Fruit fly (Drosophila melanogaster): ENCODE measurements around the gene Cwc25.

DNA sequence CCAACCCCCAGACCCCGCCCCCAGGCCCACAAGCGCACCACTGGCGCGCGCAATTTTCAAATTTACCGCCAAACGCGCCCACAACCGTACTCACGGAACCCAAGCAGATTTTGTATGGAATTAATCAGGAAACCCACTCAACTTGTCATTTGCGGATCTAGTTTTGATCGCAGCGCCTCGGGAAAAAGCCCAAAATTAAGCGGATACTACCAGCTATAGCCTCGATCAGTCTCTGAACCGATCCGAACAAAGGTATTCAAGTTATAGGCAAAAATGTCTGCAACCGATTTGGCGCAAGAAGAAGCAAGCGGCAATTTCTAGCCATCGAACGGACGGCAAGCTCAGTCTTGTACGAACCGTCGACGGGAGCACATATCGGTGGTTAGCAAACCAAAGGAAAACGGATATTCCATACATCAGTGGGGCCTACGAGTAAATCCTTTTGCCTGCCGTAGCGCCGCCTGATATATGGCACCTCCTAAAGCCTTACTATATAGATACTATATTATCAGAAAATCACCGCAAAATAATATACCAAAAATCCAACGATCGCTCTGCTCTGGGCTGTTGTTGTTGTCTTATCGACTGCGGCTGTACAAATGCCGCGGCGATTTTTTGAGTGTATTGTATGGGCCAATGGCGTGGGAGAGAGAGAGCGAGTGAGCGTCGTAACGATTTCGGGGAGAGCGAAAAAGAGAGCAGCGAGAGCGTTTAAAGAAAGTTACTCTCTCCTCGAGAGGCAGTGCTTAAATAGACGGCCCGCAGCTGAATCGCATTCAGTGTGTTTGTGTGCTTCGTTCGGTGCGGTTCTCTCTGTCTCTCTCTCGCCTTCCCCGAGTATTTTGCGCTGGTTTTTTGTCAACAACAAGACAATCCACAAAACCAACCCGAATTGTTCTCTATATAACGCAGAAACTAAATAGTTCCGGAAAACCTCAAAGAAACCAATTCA is 7.8 kb downstream of the Cwc25 start, which contains the start of gene Pgk:
- TF ChIP-seq CG8478 (optimal IDR thresholded peaks at IDR 0.05) (no peak), Dll (optimal IDR thresholded peaks at IDR 0.05) (peak; percentile 100)

Data from whole organism.